Fruit fly (Drosophila melanogaster): ENCODE results near the gene sip1.
A peak's percentile ranks its signal among the peaks of the same experiment; 100 is the strongest.

sip1 gene

DNA sequence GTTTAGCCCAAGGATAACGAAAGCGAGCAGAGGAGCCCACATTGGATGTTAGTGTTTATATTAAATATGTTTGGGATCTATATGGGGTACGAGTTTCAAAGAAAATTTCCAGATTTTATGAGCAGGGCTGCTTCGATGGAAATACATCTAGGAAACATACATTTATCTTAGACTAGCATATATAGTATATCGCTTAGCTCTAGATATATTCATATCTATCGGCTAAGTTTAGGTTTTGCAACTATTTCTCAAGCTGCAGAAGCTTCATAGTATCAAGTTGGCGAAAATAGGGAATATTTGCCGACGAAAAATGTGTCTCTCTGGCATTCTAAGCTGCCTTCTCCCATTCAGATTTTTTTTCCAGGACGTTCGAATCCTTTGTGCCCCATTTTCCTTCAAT lies 7.9 kb downstream of the sip1 start, which contains the start of gene CG14006:
TSS of gene CG14006 (minus strand) at position 101 of the 400 bp plus-strand sequence.
- TF ChIP-seq D1 (tag; optimal IDR thresholded peaks at IDR 0.05) (no peak), CG15710 (tag; optimal IDR thresholded peaks at IDR 0.05) (no peak), CG32121 (GFP tag; IDR thresholded peaks at IDR 0.05) (no peak), Pif1B (GFP tag; optimal IDR thresholded peaks at IDR 0.05) (no peak), CG13204 (GFP tag; optimal IDR thresholded peaks at IDR 0.05) (no peak), Ets98B (GFP tag; IDR thresholded peaks at IDR 0.05) (no peak), CG14655 (GFP tag; optimal IDR thresholded peaks at IDR 0.05) (no peak), EcR (GFP tag; optimal IDR thresholded peaks at IDR 0.05) (no peak), CG12605 (GFP tag; IDR thresholded peaks at IDR 0.05) (no peak), CG34367 (tag; optimal IDR thresholded peaks at IDR 0.05) (no peak), Pif1A (GFP tag; optimal IDR thresholded peaks at IDR 0.05) (no peak), gl (tag; optimal IDR thresholded peaks at IDR 0.05) (no peak), CG17806 (tag; optimal IDR thresholded peaks at IDR 0.05) (no peak), CG4496 (GFP tag; IDR thresholded peaks at IDR 0.05) (no peak), Snoo (tag; optimal IDR thresholded peaks at IDR 0.05) (no peak), CG8301 (tag; optimal IDR thresholded peaks at IDR 0.05) (no peak), CG8159 (tag; optimal IDR thresholded peaks at IDR 0.05) (no peak)

DNA sequence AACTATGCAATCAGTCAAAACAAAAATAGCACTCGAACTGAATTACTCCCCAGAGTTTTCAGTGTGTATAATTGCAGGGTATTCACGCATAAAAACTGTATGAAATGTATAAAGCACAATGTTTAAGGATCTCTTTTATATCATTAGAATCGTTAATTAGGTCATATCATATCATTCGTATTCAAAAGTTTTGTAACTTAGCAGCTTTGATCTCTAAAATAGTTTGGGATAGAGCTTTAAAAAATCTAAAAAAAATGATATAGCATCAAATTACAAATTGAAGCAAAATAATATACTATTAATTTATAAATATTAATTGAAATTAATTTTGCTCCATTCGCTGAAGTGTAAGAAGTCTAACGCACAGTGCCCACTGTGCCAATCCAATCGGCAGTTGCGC lies 9.6 kb downstream of the sip1 start:
- no peak for TF ChIP-seq CG8301 (tag; optimal IDR thresholded peaks at IDR 0.05)
- TF ChIP-seq CG15710 (tag; optimal IDR thresholded peaks at IDR 0.05): no peak
- 0 out of 2 replicates have a peak, but pooled peaks have one; percentile 21 for TF ChIP-seq CG32121 (GFP tag; IDR thresholded peaks at IDR 0.05)
- no peak for TF ChIP-seq rn (GFP tag; IDR thresholded peaks at IDR 0.05)
- TF ChIP-seq CG13204 (GFP tag; optimal IDR thresholded peaks at IDR 0.05): no peak
- TF ChIP-seq D1 (tag; optimal IDR thresholded peaks at IDR 0.05): no peak
- peak; percentile 9 for TF ChIP-seq CG9948 (tag; optimal IDR thresholded peaks at IDR 0.05)
- 0 out of 3 replicates have a peak, but pooled peaks have one; percentile 34 for TF ChIP-seq fd96Ca (GFP tag; IDR thresholded peaks at IDR 0.05)
- peak; percentile 22 for TF ChIP-seq Pif1A (GFP tag; optimal IDR thresholded peaks at IDR 0.05)
- TF ChIP-seq CG17806 (tag; optimal IDR thresholded peaks at IDR 0.05): no peak
- TF ChIP-seq CG34367 (tag; optimal IDR thresholded peaks at IDR 0.05): no peak
- TF ChIP-seq CG4496 (GFP tag; IDR thresholded peaks at IDR 0.05): no peak
- TF ChIP-seq EcR (GFP tag; optimal IDR thresholded peaks at IDR 0.05): no peak
- no peak for TF ChIP-seq Snoo (tag; optimal IDR thresholded peaks at IDR 0.05)
- TF ChIP-seq CG14655 (GFP tag; optimal IDR thresholded peaks at IDR 0.05): peak; percentile 52
- TF ChIP-seq CG8159 (tag; optimal IDR thresholded peaks at IDR 0.05): peak; percentile 37
- no peak for TF ChIP-seq Ets98B (GFP tag; IDR thresholded peaks at IDR 0.05)

DNA sequence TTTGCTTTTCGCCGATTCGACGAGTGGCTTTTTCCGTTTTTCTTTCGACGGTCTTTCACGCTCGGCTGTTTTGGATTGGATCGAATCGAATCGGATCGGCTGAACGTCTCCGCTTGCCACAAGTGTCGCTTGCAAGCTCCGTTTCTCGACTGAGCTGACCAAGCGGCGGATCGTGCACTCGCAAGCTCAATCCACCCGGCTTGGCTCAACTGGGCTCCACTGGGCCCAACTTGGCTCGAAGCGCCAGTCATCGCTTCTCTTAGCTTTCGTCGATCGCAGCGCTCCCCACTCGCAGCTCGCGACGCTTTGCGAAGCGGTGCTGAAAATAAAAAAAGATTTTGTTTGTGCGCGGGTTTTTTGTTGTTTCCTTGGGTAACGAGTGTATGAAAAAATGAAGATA lies 19.9 kb downstream of the sip1 start:
- TF ChIP-seq Ets98B (GFP tag; IDR thresholded peaks at IDR 0.05) (peak; percentile 32; the same call in 1 of the 2 replicates), CG32121 (GFP tag; IDR thresholded peaks at IDR 0.05) (peak; percentile 24; the same call in 1 of the 2 replicates), CG17806 (tag; optimal IDR thresholded peaks at IDR 0.05) (no peak), CG13204 (GFP tag; optimal IDR thresholded peaks at IDR 0.05) (peak; percentile 62), CG4496 (GFP tag; IDR thresholded peaks at IDR 0.05) (peak; percentile 76; the same call in 2 of the 3 replicates), fd96Ca (GFP tag; IDR thresholded peaks at IDR 0.05) (peak; percentile 41; the same call in 1 of the 3 replicates), CG14655 (GFP tag; optimal IDR thresholded peaks at IDR 0.05) (no peak), CG12605 (GFP tag; IDR thresholded peaks at IDR 0.05) (peak; percentile 14; the same call in 1 of the 2 replicates), D1 (tag; optimal IDR thresholded peaks at IDR 0.05) (no peak)

DNA sequence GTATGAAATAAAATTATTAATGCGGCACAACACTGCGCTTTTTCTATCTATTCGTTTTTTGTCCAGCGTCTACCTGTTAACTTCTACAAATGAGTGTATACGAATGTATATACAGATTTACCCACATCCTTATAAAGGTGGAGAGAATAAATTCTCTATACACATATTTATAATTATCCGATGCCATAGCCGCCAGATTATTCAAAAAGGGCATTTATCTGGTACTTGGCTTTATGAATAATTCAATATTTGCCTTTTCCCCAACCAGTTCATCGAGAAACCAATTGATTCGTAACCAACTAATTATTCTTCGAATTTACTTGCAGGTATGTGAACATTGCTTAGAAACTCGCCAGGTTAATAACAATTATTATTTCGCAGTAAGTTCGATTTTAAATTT lies 20.3 kb downstream of the sip1 start, which contains the start of gene CG11147:
TSS of gene CG11147 (minus strand) at position 101 of the 400 bp plus-strand sequence.
- TF ChIP-seq Ets98B (GFP tag; IDR thresholded peaks at IDR 0.05) (no peak), CG4496 (GFP tag; IDR thresholded peaks at IDR 0.05) (no peak), CG10348 (GFP tag; IDR thresholded peaks at IDR 0.05) (no peak), CG32121 (GFP tag; IDR thresholded peaks at IDR 0.05) (no peak), Snoo (tag; optimal IDR thresholded peaks at IDR 0.05) (no peak), CG12605 (GFP tag; IDR thresholded peaks at IDR 0.05) (no peak), CG8301 (tag; optimal IDR thresholded peaks at IDR 0.05) (no peak), Pif1B (GFP tag; optimal IDR thresholded peaks at IDR 0.05) (no peak), rn (GFP tag; IDR thresholded peaks at IDR 0.05) (no peak), D1 (tag; optimal IDR thresholded peaks at IDR 0.05) (no peak), CG13204 (GFP tag; optimal IDR thresholded peaks at IDR 0.05) (no peak), CG8159 (tag; optimal IDR thresholded peaks at IDR 0.05) (no peak)

DNA sequence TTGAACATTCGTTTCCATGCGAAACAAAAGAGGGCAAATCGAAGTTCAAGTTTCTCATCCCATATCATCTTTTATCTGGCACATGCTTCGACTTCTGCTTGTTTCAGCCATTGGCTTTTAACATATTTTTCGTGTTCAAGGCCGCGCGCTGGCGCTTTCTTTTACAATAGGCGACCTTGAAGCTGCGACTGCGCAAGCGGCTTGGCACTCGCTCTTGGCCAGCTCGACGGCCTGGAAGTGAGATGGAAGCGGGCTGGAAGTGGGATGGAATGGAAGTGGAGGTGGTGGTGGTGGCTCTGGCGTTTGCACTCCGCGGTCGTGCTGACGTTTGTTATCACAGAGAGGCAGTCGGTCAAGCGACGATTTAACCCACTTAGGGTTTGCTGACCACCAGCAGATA lies 21.6 kb downstream of the sip1 start:
- TF ChIP-seq CG8159 (tag; optimal IDR thresholded peaks at IDR 0.05): no peak
- TF ChIP-seq Ets98B (GFP tag; IDR thresholded peaks at IDR 0.05): no peak
- no peak for TF ChIP-seq CG15710 (tag; optimal IDR thresholded peaks at IDR 0.05)
- no peak for TF ChIP-seq Pif1B (GFP tag; optimal IDR thresholded peaks at IDR 0.05)
- TF ChIP-seq CG12605 (GFP tag; IDR thresholded peaks at IDR 0.05): no peak
- no peak for TF ChIP-seq EcR (GFP tag; optimal IDR thresholded peaks at IDR 0.05)
- no peak for TF ChIP-seq Snoo (tag; optimal IDR thresholded peaks at IDR 0.05)

DNA sequence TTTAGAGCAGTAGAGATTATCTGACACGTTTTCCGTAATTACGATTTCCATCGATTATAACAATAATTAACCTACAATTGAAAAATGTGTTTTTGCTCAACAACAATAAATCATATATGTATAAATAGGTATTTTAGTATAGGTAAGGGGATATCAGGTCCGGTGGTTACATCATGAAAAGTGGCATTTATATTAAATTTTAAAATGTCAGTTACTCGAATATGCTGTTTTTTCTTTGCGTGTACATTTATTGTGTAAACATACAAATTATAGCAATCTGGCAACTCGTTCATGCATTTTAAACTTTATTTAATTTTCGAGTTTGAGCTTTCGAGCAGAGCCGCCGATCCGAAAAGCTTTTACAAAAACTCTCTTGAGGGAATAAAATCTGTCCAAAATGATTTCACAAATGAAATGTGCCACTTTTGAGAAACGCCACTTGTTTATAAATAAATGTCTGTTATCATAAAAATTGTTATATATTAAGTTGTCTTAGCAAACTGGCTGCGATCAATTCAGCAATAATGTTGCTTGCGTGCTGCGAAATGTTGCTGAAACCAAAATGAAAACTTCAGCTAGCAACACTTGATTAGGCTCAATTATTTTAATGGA lies 22.8 kb downstream of the sip1 start:
- TF ChIP-seq CG13204 (GFP tag; optimal IDR thresholded peaks at IDR 0.05): no peak
- no peak for TF ChIP-seq D1 (tag; optimal IDR thresholded peaks at IDR 0.05)
- peak; percentile 62; the same call in 2 of the 3 replicates for TF ChIP-seq CG4496 (GFP tag; IDR thresholded peaks at IDR 0.05)
- TF ChIP-seq CG17806 (tag; optimal IDR thresholded peaks at IDR 0.05): peak; percentile 13
- TF ChIP-seq CG15710 (tag; optimal IDR thresholded peaks at IDR 0.05): peak; percentile 29
- peak; percentile 60 for TF ChIP-seq CG32121 (GFP tag; IDR thresholded peaks at IDR 0.05)
- no peak for TF ChIP-seq CG14655 (GFP tag; optimal IDR thresholded peaks at IDR 0.05)
- TF ChIP-seq CG8301 (tag; optimal IDR thresholded peaks at IDR 0.05): no peak
- TF ChIP-seq CG10348 (GFP tag; IDR thresholded peaks at IDR 0.05): no peak
- peak; percentile 26 for TF ChIP-seq Pif1A (GFP tag; optimal IDR thresholded peaks at IDR 0.05)
- no peak for TF ChIP-seq Pif1B (GFP tag; optimal IDR thresholded peaks at IDR 0.05)
- TF ChIP-seq CG34367 (tag; optimal IDR thresholded peaks at IDR 0.05): no peak
- TF ChIP-seq Snoo (tag; optimal IDR thresholded peaks at IDR 0.05): peak; percentile 22
- no peak for TF ChIP-seq EcR (GFP tag; optimal IDR thresholded peaks at IDR 0.05)
- TF ChIP-seq CG12605 (GFP tag; IDR thresholded peaks at IDR 0.05): no peak
- no peak for TF ChIP-seq CG9948 (tag; optimal IDR thresholded peaks at IDR 0.05)
- peak; percentile 40; the same call in 1 of the 2 replicates for TF ChIP-seq Ets98B (GFP tag; IDR thresholded peaks at IDR 0.05)
- TF ChIP-seq fd96Ca (GFP tag; IDR thresholded peaks at IDR 0.05): no peak
- TF ChIP-seq gl (tag; optimal IDR thresholded peaks at IDR 0.05): no peak
- 0 out of 2 replicates have a peak, but pooled peaks have one; percentile 13 for TF ChIP-seq rn (GFP tag; IDR thresholded peaks at IDR 0.05)
- TF ChIP-seq CG8159 (tag; optimal IDR thresholded peaks at IDR 0.05): peak; percentile 42
